Fruit fly (Drosophila melanogaster): ENCODE data around the gene Sh3beta.

Gene Sh3beta

DNA sequence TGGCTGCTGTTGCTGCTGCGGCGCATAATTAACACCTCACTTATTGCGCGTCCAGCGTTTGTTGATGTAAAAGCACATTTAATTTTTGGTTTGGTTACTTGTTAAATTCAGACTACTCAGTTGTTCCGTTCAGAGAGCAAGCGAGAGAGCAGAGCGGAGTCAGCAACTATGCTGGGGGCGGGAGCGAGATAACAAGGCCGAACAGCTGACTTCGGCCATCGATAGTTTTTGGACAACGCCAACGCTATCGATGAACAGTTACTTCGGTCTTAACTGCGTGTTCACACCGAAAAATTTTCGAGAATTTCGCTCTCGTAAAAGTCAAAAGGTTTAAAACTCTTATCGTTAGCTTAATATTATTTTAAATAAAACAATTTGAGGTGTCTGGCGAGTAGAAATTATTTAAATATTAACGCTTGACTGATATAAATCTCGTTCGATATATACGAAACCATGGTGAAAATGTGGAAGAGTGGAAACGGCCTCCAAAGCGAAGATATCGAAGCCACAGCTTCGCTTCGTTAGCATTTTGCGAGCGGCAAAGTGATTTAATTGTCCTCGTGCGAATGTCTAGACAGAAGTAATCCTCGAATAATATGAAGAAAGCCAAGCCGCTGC, 12.4 kb upstream of the Sh3beta start, which contains the start of the genes SMSr and smid (continued):
- TF ChIP-seq fd64A (GFP tag; optimal IDR thresholded peaks at IDR 0.05), result no peak
- peak; percentile 95 for TF ChIP-seq ssp (GFP tag; IDR thresholded peaks at IDR 0.05)
- TF ChIP-seq CG2875 (GFP tag; optimal IDR thresholded peaks at IDR 0.05), result no peak
- TF ChIP-seq stc (GFP tag; IDR thresholded peaks at IDR 0.05), result no peak
- TF ChIP-seq D19A (tag; optimal IDR thresholded peaks at IDR 0.05), result no peak
- TF ChIP-seq fd102C (GFP tag; optimal IDR thresholded peaks at IDR 0.05), result no peak
- 0 out of 3 replicates have a peak, but pooled peaks have one; percentile 55 for TF ChIP-seq ken (GFP tag; IDR thresholded peaks at IDR 0.05)
- TF ChIP-seq Jarid2 (GFP tag; optimal IDR thresholded peaks at IDR 0.05), result no peak
- peak; percentile 77 for TF ChIP-seq Sry-δ (GFP tag; optimal IDR thresholded peaks at IDR 0.05)
- peak; percentile 41 for TF ChIP-seq CG8944 (GFP tag; optimal IDR thresholded peaks at IDR 0.05)
- no peak for TF ChIP-seq gsb (GFP tag; IDR thresholded peaks at IDR 0.05)
- 0 out of 2 replicates have a peak, but pooled peaks have one; percentile 44 for TF ChIP-seq ara (GFP tag; IDR thresholded peaks at IDR 0.05)
- TF ChIP-seq Adf1 (GFP tag; IDR thresholded peaks at IDR 0.05), result peak; percentile 43
- TF ChIP-seq CG4707 (GFP tag; optimal IDR thresholded peaks at IDR 0.05), result no peak
- peak; percentile 66 for TF ChIP-seq mam (GFP tag; optimal IDR thresholded peaks at IDR 0.05)
- TF ChIP-seq CG2889 (GFP tag; IDR thresholded peaks at IDR 0.05), result no peak
- peak; percentile 39 for TF ChIP-seq Usf (GFP tag; optimal IDR thresholded peaks at IDR 0.05)
- TF ChIP-seq Aef1 (GFP tag; IDR thresholded peaks at IDR 0.05), result peak; percentile 66
- peak; percentile 71 for TF ChIP-seq CG34224 (GFP tag; IDR thresholded peaks at IDR 0.05; ENCODE audit: partially characterized antibody)
- peak; percentile 25 for TF ChIP-seq Sry-β (GFP tag; optimal IDR thresholded peaks at IDR 0.05)
- TF ChIP-seq zen (tag; optimal IDR thresholded peaks at IDR 0.05), result peak; percentile 77
- peak; percentile 28; the same call in 1 of the 2 replicates for TF ChIP-seq CG1024 (GFP tag; IDR thresholded peaks at IDR 0.05)
- no peak for TF ChIP-seq NFAT (GFP tag; IDR thresholded peaks at IDR 0.05)
- TF ChIP-seq Sin3A (optimal IDR thresholded peaks at IDR 0.05), result peak; percentile 98
- peak; percentile 45 for TF ChIP-seq az2 (GFP tag; optimal IDR thresholded peaks at IDR 0.05)
- TF ChIP-seq Hand (GFP tag; optimal IDR thresholded peaks at IDR 0.05), result peak; percentile 10
- peak; percentile 80 to 96 for TF ChIP-seq tll (GFP tag; optimal IDR thresholded peaks at IDR 0.05)
- TF ChIP-seq CG9215 (GFP tag; IDR thresholded peaks at IDR 0.05), result no peak; the same call in 1 of the 2 replicates
- TF ChIP-seq CG4617 (GFP tag; optimal IDR thresholded peaks at IDR 0.05; ENCODE audit: borderline replicate concordance), result peak; percentile 30
- TF ChIP-seq CG4854 (GFP tag; optimal IDR thresholded peaks at IDR 0.05), result peak; percentile 52
- TF ChIP-seq CG2678 (tag; optimal IDR thresholded peaks at IDR 0.05), result no peak
- TF ChIP-seq ab (GFP tag; optimal IDR thresholded peaks at IDR 0.05), result no peak
- TF ChIP-seq nerfin-1 (tag; optimal IDR thresholded peaks at IDR 0.05), result peak; percentile 45
- TF ChIP-seq aop (GFP tag; IDR thresholded peaks at IDR 0.05), result no peak
- TF ChIP-seq Hmx (GFP tag; optimal IDR thresholded peaks at IDR 0.05), result no peak
- peak; percentile 18 for TF ChIP-seq CG9876 (GFP tag; optimal IDR thresholded peaks at IDR 0.05)
- TF ChIP-seq CG18619 (GFP tag; optimal IDR thresholded peaks at IDR 0.05), result peak; percentile 48
- TF ChIP-seq CG6654 (GFP tag; optimal IDR thresholded peaks at IDR 0.05), result no peak
- peak in 2 of 3 experiments; percentile 61 to 65 for TF ChIP-seq lola (GFP tag; optimal IDR thresholded peaks at IDR 0.05)
- peak; percentile 91 for TF ChIP-seq Dll (GFP tag; IDR thresholded peaks at IDR 0.05; ENCODE audit: partially characterized antibody)
- TF ChIP-seq pita (GFP tag; optimal IDR thresholded peaks at IDR 0.05), result no peak
- no peak for TF ChIP-seq trh (GFP tag; optimal IDR thresholded peaks at IDR 0.05)
- TF ChIP-seq CG6689 (GFP tag; IDR thresholded peaks at IDR 0.05), result peak; percentile 62; the same call in 1 of the 2 replicates
- TF ChIP-seq CG8359 (GFP tag; optimal IDR thresholded peaks at IDR 0.05; ENCODE audit: borderline replicate concordance), result no peak
- TF ChIP-seq CG7556 (GFP tag; optimal IDR thresholded peaks at IDR 0.05), result peak; percentile 44
- no peak for TF ChIP-seq sr (GFP tag; IDR thresholded peaks at IDR 0.05)
- no peak for TF ChIP-seq h (optimal IDR thresholded peaks at IDR 0.05)
- TF ChIP-seq nau (GFP tag; optimal IDR thresholded peaks at IDR 0.05), result no peak
- TF ChIP-seq CG3838 (GFP tag; optimal IDR thresholded peaks at IDR 0.05), result no peak
- peak; percentile 8 for TF ChIP-seq Spps (tag; optimal IDR thresholded peaks at IDR 0.05)
